Worm (Caenorhabditis elegans): ENCODE data around the gene lido-10.

Gene lido-10

ce11 chrII:2962531-2963164, 39.7 kb upstream of the lido-10 start (continued):
- TF ChIP-seq hif-1 (tag; optimal IDR thresholded peaks at IDR 0.05) (no peak), lin-15B (tag; optimal IDR thresholded peaks at IDR 0.05) (no peak), ctbp-1 (GFP tag; IDR thresholded peaks at IDR 0.05) (peak; percentile 60; the same call in 1 of the 2 replicates), mdt-29 (GFP tag; IDR thresholded peaks at IDR 0.05) (no peak), aha-1 (tag) (peak; percentile 93), saeg-2 (GFP tag; IDR thresholded peaks at IDR 0.05) (no peak), duxl-1 (tag; optimal IDR thresholded peaks at IDR 0.05; ENCODE audit: poor library complexity) (no peak), set-16 (GFP tag; IDR thresholded peaks at IDR 0.05) (peak; percentile 24; the same call in 1 of the 2 replicates), Y48G9A.11 (GFP tag; IDR thresholded peaks at IDR 0.05) (no peak), arid-1 (GFP tag; conservative IDR thresholded peaks at IDR 0.05) (no peak), nhr-77 (tag; optimal IDR thresholded peaks at IDR 0.05) (no peak)

DNA sequence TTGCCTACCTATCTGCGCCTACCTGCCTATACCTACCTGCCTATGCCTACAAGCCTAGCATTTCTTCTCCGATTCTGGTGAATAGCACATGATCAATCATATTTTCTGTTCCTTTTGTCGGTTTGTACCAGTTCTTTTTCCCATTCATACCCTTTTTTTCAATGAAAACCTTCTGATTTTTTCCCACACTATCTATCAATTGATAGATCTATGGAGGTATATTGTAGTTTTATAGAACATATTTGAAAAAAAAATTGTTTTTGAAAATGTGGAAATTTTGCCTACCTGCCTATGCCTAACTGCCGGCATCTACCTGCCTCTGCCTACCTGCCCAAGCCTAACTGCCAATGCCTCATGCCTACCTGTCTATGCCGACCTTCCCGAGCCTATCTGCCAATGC, 38.7 kb upstream of the lido-10 start:
- no peak for TF ChIP-seq spr-1 (tag; optimal IDR thresholded peaks at IDR 0.05)
- TF ChIP-seq aha-1 (tag) = peak; percentile 91
- TF ChIP-seq unc-62 (GFP tag; optimal IDR thresholded peaks at IDR 0.05 in 1 of 2) = no peak
- TF ChIP-seq unc-62 (tag; optimal IDR thresholded peaks at IDR 0.05) = no peak

ce11 chrII:2965215-2965998, 36.9 kb upstream of the lido-10 start:
- TF ChIP-seq fkh-10 (GFP tag; optimal IDR thresholded peaks at IDR 0.05) (no peak), arid-1 (GFP tag; conservative IDR thresholded peaks at IDR 0.05) (0 out of 2 replicates have a peak, but pooled peaks have one; percentile 3), lir-3 (tag; optimal IDR thresholded peaks at IDR 0.05) (no peak), set-16 (GFP tag; IDR thresholded peaks at IDR 0.05) (0 out of 2 replicates have a peak, but pooled peaks have one; percentile 22), lim-7 (GFP tag; IDR thresholded peaks at IDR 0.05) (no peak), aha-1 (tag) (peak; percentile 76)

- TF ChIP-seq jun-1 (tag; optimal IDR thresholded peaks at IDR 0.05) = no peak
- TF ChIP-seq ztf-11 (tag; optimal IDR thresholded peaks at IDR 0.05) = no peak
- TF ChIP-seq zfp-3 (GFP tag; conservative IDR thresholded peaks at IDR 0.05) = no peak
- peak in 1 of 2 experiments; percentile 61 for TF ChIP-seq unc-62 (GFP tag; optimal IDR thresholded peaks at IDR 0.05 in 1 of 2)
- no peak for TF ChIP-seq unc-62 (tag; optimal IDR thresholded peaks at IDR 0.05)
Observed at ce11 chrII:2966350-2966749, 36.0 kb upstream of the lido-10 start.

ce11 chrII:2967064-2967463, 35.2 kb upstream of the lido-10 start:
- TF ChIP-seq R02D3.7 (tag; optimal IDR thresholded peaks at IDR 0.05) = no peak
- no peak for TF ChIP-seq nhr-11 (tag; optimal IDR thresholded peaks at IDR 0.05)
- TF ChIP-seq mep-1 (tag; optimal IDR thresholded peaks at IDR 0.05) = peak; percentile 12
- no peak for TF ChIP-seq php-3 (GFP tag; IDR thresholded peaks at IDR 0.05)
- no peak for TF ChIP-seq nhr-102 (tag; optimal IDR thresholded peaks at IDR 0.05)
- TF ChIP-seq nhr-111 (GFP tag; optimal IDR thresholded peaks at IDR 0.05) = no peak
- 0 out of 2 replicates have a peak, but pooled peaks have one; percentile 10 for TF ChIP-seq hmg-1.1 (GFP tag; IDR thresholded peaks at IDR 0.05)
- TF ChIP-seq T26A8.4 (GFP tag; IDR thresholded peaks at IDR 0.05) = no peak
- TF ChIP-seq Y75B8A.6 (GFP tag; IDR thresholded peaks at IDR 0.05) = no peak
- peak; percentile 29; the same call in 1 of the 2 replicates for TF ChIP-seq pha-4 (GFP tag; IDR thresholded peaks at IDR 0.05)
- TF ChIP-seq pha-4 (tag; optimal IDR thresholded peaks at IDR 0.05) = no peak
- peak; percentile 25 for TF ChIP-seq dve-1 (tag; optimal IDR thresholded peaks at IDR 0.05; ENCODE audit: insufficient read depth)
- no peak for TF ChIP-seq nhr-10 (tag; optimal IDR thresholded peaks at IDR 0.05)
- no peak for TF ChIP-seq vab-7 (GFP tag; IDR thresholded peaks at IDR 0.05)
- no peak for TF ChIP-seq zag-1 (tag; optimal IDR thresholded peaks at IDR 0.05)
